Fruit fly (Drosophila melanogaster): ENCODE data around the gene CG31528.

Gene CG31528

DNA sequence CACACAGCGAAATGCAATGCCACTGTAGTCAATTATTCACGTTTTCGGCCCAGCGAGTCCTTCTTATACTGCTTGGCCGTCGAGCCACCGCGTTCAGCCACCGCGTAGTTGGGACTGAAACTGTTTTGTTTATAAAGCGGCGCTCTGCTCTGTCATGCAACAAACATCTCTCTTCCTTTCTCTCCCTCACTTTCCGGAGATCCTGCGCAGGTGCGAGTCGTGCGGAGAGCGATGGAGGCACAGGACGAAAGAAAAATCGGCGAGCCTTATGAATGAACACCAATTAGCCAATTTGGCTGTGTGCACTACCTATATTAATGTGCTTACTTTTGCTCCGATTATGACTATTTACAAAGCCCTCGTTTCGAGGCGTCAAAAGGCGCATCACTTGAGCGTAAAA lies 3.2 kb downstream of the CG31528 start, which contains the start of gene CG32944 (continued):
- TF ChIP-seq CG7357 (GFP tag; IDR thresholded peaks at IDR 0.05) (no peak), Blimp-1 (GFP tag; optimal IDR thresholded peaks at IDR 0.05) (no peak), CG13287 (GFP tag; IDR thresholded peaks at IDR 0.05; ENCODE audit: partially characterized antibody) (no peak), Trl (optimal IDR thresholded peaks at IDR 0.05) (peak; percentile 26 to 38), Trl (GFP tag; optimal IDR thresholded peaks at IDR 0.05) (no peak), CG5180 (GFP tag; optimal IDR thresholded peaks at IDR 0.05) (peak; percentile 13), CG3163 (GFP tag; optimal IDR thresholded peaks at IDR 0.05) (no peak), CG5953 (GFP tag; IDR thresholded peaks at IDR 0.05) (0 out of 2 replicates have a peak, but pooled peaks have one; percentile 9), CG17912 (GFP tag; optimal IDR thresholded peaks at IDR 0.05) (no peak), dysf (GFP tag; IDR thresholded peaks at IDR 0.05) (no peak), bbx (GFP tag; IDR thresholded peaks at IDR 0.05; ENCODE audit: partially characterized antibody) (no peak), z (GFP tag; IDR thresholded peaks at IDR 0.05) (no peak), gem (tag; optimal IDR thresholded peaks at IDR 0.05) (no peak), CG17568 (GFP tag; optimal IDR thresholded peaks at IDR 0.05) (no peak), CG12942 (GFP tag; optimal IDR thresholded peaks at IDR 0.05) (no peak), jumu (GFP tag; optimal IDR thresholded peaks at IDR 0.05) (no peak), CG5245 (GFP tag; optimal IDR thresholded peaks at IDR 0.05) (no peak), CG13775 (GFP tag; optimal IDR thresholded peaks at IDR 0.05) (no peak), cg (GFP tag; optimal IDR thresholded peaks at IDR 0.05) (peak; percentile 27), Dp (GFP tag; optimal IDR thresholded peaks at IDR 0.05) (no peak), CG6254 (GFP tag; optimal IDR thresholded peaks at IDR 0.05) (no peak), ewg (GFP tag; optimal IDR thresholded peaks at IDR 0.05) (peak; percentile 93), Hand (GFP tag; optimal IDR thresholded peaks at IDR 0.05) (peak; percentile 10), CG17829 (tag; optimal IDR thresholded peaks at IDR 0.05) (no peak), Ets97D (GFP tag; optimal IDR thresholded peaks at IDR 0.05) (no peak), exex (tag; optimal IDR thresholded peaks at IDR 0.05) (no peak), h (optimal IDR thresholded peaks at IDR 0.05) (no peak), CG17612 (GFP tag; IDR thresholded peaks at IDR 0.05) (no peak), CG33213 (GFP tag; optimal IDR thresholded peaks at IDR 0.05) (no peak), nerfin-1 (tag; optimal IDR thresholded peaks at IDR 0.05) (no peak), Fer2 (tag; optimal IDR thresholded peaks at IDR 0.05) (no peak), shn (GFP tag; optimal IDR thresholded peaks at IDR 0.05) (no peak), sima (GFP tag; optimal IDR thresholded peaks at IDR 0.05) (no peak), Hr78 (GFP tag; optimal IDR thresholded peaks at IDR 0.05) (no peak), CG30403 (GFP tag; optimal IDR thresholded peaks at IDR 0.05) (no peak), CG10366 (GFP tag; IDR thresholded peaks at IDR 0.05) (no peak)

DNA sequence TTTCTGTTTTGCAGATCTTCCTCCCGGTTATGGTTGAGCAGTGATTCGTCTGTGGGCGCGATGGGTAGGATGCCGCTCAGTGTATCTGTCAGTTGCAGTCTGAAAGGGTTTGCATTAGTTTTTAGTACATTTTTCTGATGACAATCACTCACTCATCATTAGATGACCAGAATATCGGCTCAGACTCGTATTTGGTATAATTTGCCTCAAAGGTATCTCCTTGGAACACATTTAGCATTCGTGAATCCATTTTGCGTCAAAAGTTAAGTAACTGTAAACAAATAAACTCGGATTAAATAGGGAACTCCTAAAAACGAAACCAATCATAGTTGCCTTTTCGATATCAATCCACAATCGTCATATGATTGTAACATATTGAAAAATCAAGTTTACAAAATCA lies 10.5 kb downstream of the CG31528 start, which contains the start of gene CG31525:
CG31525 (plus strand) TSS at position 301 of the 400 bp plus-strand sequence.
- TF ChIP-seq cas (GFP tag; IDR thresholded peaks at IDR 0.05) (no peak), CG4854 (GFP tag; optimal IDR thresholded peaks at IDR 0.05) (no peak), CG33557 (GFP tag; optimal IDR thresholded peaks at IDR 0.05) (no peak), CG17568 (GFP tag; optimal IDR thresholded peaks at IDR 0.05) (no peak), CoRest (tag; optimal IDR thresholded peaks at IDR 0.05) (no peak)
